Fruit fly (Drosophila melanogaster): ENCODE data around the gene CG3679.
A peak's percentile ranks its signal among the peaks of the same experiment; 100 is the strongest.

The CG3679 gene

DNA sequence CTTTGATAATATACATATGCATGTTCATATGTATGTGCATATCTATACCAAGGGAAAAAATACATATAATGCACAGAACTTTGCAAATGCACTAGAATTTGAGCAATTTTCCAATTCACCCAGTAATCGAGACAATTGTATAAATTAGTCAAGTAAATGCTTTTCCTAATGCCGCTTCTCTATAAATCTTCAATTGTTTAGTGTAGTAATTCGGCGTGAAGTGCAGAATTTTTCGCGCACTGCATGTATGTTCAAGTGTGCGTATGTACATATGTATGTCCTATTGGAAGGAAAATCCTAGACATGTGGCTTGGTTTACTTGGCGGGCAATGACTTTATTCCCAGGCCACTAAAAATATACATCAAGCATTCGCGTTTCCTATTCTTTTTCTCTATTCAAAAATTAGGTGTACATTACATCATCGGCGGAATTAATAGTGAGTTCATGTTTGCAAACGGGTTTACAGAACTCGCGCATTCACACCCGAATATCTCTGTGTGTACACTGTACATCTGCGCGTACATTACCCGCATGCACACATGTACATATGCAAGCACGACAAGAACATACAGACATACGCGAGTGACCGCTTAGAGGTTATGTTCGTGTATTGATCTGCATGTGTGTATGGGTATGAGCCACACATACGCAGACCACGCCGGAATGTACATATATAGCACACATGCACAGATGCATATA lies 15.3 kb downstream of the CG3679 start (continued):
- peak; percentile 49 for TF ChIP-seq dsx (GFP tag; optimal IDR thresholded peaks at IDR 0.05; ENCODE audit: poor library complexity, severe bottlenecking)
- peak; percentile 42 for TF ChIP-seq lz (GFP tag; optimal IDR thresholded peaks at IDR 0.05)
- TF ChIP-seq CG3919 (GFP tag; optimal IDR thresholded peaks at IDR 0.05): no peak
- peak; percentile 60 for TF ChIP-seq Sox15 (GFP tag; optimal IDR thresholded peaks at IDR 0.05)
- TF ChIP-seq CG32006 (GFP tag; optimal IDR thresholded peaks at IDR 0.05): peak; percentile 77
- peak; percentile 82 for TF ChIP-seq CG10669 (GFP tag; optimal IDR thresholded peaks at IDR 0.05)
- peak; percentile 83 for TF ChIP-seq net (GFP tag; optimal IDR thresholded peaks at IDR 0.05)
- no peak for TF ChIP-seq Eip93F (GFP tag; optimal IDR thresholded peaks at IDR 0.05)
- TF ChIP-seq Smox (GFP tag; optimal IDR thresholded peaks at IDR 0.05): no peak
- TF ChIP-seq Ets96B (tag; optimal IDR thresholded peaks at IDR 0.05): peak; percentile 74
- peak; percentile 10 for TF ChIP-seq fd85E (GFP tag; optimal IDR thresholded peaks at IDR 0.05)
- peak; percentile 69 for TF ChIP-seq CG11762 (GFP tag; optimal IDR thresholded peaks at IDR 0.05; ENCODE audit: insufficient read depth)
- TF ChIP-seq CG34406 (GFP tag; optimal IDR thresholded peaks at IDR 0.05): peak; percentile 40
- peak; percentile 78 for TF ChIP-seq CG8119 (GFP tag; IDR thresholded peaks at IDR 0.05)
- TF ChIP-seq Hr38 (GFP tag; optimal IDR thresholded peaks at IDR 0.05): no peak
- TF ChIP-seq Eip78C (GFP tag): peak; percentile 95
- TF ChIP-seq CG6276 (GFP tag; optimal IDR thresholded peaks at IDR 0.05): peak; percentile 22
- TF ChIP-seq Met (GFP tag; optimal IDR thresholded peaks at IDR 0.05): no peak
- peak; percentile 76 for TF ChIP-seq CG3032 (tag; optimal IDR thresholded peaks at IDR 0.05)
- peak; percentile 79 for TF ChIP-seq Hr4 (GFP tag; optimal IDR thresholded peaks at IDR 0.05)
- peak; percentile 44 for TF ChIP-seq CG6808 (GFP tag; optimal IDR thresholded peaks at IDR 0.05)
- TF ChIP-seq CG6163 (GFP tag; IDR thresholded peaks at IDR 0.05): peak; percentile 82
- no peak for TF ChIP-seq Sox102F (GFP tag; optimal IDR thresholded peaks at IDR 0.05)
- peak; percentile 70 for TF ChIP-seq esn (GFP tag; optimal IDR thresholded peaks at IDR 0.05)
- peak; percentile 76 for TF ChIP-seq Gug (GFP tag; IDR thresholded peaks at IDR 0.05)
- no peak for TF ChIP-seq CG9139 (GFP tag; optimal IDR thresholded peaks at IDR 0.05)
- peak; percentile 45 for TF ChIP-seq dac (GFP tag; optimal IDR thresholded peaks at IDR 0.05)
- TF ChIP-seq CG11902 (GFP tag; optimal IDR thresholded peaks at IDR 0.05): peak; percentile 51
- peak; percentile 79 for TF ChIP-seq OdsH (GFP tag; optimal IDR thresholded peaks at IDR 0.05)
- TF ChIP-seq CG11294 (GFP tag; IDR thresholded peaks at IDR 0.05): 0 out of 2 replicates have a peak, but pooled peaks have one; percentile 44
- peak; percentile 66 for TF ChIP-seq topi (GFP tag; optimal IDR thresholded peaks at IDR 0.05)
- peak; percentile 58 for TF ChIP-seq CG4318 (GFP tag; optimal IDR thresholded peaks at IDR 0.05)
- peak; percentile 52 for TF ChIP-seq CG1621 (tag; optimal IDR thresholded peaks at IDR 0.05)
- TF ChIP-seq CG10631 (GFP tag; optimal IDR thresholded peaks at IDR 0.05): peak; percentile 86
- peak; percentile 6 to 54 for TF ChIP-seq ss (GFP tag; optimal IDR thresholded peaks at IDR 0.05)
- peak; percentile 50 for TF ChIP-seq Ets21C (GFP tag; optimal IDR thresholded peaks at IDR 0.05)
- peak; percentile 71 for TF ChIP-seq Sox14 (GFP tag; optimal IDR thresholded peaks at IDR 0.05)
- TF ChIP-seq CG6854 (GFP tag; optimal IDR thresholded peaks at IDR 0.05): no peak
- TF ChIP-seq eg (GFP tag; IDR thresholded peaks at IDR 0.05): peak; percentile 78; the same call in 2 of the 3 replicates

DNA sequence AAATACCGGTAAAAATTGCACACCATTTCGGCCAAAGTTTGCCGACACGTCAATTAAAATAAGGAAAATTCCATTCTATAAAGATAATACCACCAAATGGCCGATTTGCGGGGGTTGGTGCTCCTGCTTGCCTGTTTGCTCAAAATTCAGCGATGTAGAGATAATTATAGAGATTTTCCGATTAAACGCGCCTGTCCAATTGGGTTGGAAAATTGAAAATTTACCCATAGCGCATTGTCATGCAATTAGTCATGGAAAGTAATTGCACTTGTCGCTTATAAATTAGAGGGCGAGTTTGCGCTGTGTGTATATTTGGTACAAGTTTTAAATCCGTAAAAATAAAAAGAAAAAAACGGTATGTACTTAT lies 15.9 kb downstream of the CG3679 start:
- TF ChIP-seq Eip93F (GFP tag; optimal IDR thresholded peaks at IDR 0.05) (no peak), Hr38 (GFP tag; optimal IDR thresholded peaks at IDR 0.05) (no peak), Ets96B (tag; optimal IDR thresholded peaks at IDR 0.05) (no peak), CG9139 (GFP tag; optimal IDR thresholded peaks at IDR 0.05) (no peak), CG6276 (GFP tag; optimal IDR thresholded peaks at IDR 0.05) (no peak), lz (GFP tag; optimal IDR thresholded peaks at IDR 0.05) (no peak), CG6854 (GFP tag; optimal IDR thresholded peaks at IDR 0.05) (no peak), cyc (GFP tag; optimal IDR thresholded peaks at IDR 0.05) (no peak), CG8119 (GFP tag; IDR thresholded peaks at IDR 0.05) (no peak), Sox15 (GFP tag; optimal IDR thresholded peaks at IDR 0.05) (no peak), CG7368 (GFP tag; optimal IDR thresholded peaks at IDR 0.05) (no peak), CG6163 (GFP tag; IDR thresholded peaks at IDR 0.05) (no peak), Blimp-1 (GFP tag; optimal IDR thresholded peaks at IDR 0.05) (no peak), fkh (GFP tag; optimal IDR thresholded peaks at IDR 0.05) (no peak)

All from whole organism, prepupa.